Fruit fly (Drosophila melanogaster): ENCODE measurements around the gene GstD3.

Gene GstD3

DNA sequence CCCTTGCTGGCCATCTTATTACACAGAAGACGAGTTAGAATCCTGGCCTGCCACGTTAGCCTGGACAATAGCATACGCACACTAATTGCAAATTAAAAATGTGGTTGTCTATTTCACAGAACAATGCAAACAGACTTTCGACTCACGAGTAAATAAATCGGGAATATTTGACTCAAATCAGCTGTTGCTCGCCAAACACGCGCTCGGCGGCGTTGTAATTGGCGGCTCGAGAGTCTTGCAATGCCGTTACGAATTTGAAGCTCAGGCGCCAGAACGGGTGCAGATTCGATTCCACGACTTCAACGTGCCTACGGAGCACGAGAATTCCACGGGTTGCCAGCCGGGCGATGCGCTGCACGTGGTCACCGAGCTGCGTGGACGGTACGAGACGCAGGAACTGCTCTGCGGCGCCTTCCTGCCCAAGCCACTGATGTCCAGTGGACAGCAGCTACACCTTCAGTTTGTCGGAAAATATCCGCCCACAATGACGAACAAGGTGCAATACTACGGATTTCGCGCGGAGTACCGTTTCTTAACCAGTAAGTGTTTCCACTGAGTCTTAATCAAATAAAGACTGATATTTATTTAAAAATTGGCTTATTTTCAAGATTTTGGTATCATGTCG, 28.9 kb downstream of the GstD3 start, which contains the start of gene DNAlig3 (continued):
- no peak for TF ChIP-seq Nf-YB (GFP tag; optimal IDR thresholded peaks at IDR 0.05)
- no peak for TF ChIP-seq CG12104 (GFP tag; optimal IDR thresholded peaks at IDR 0.05)
- no peak for TF ChIP-seq CG33557 (GFP tag; optimal IDR thresholded peaks at IDR 0.05)
- no peak for TF ChIP-seq fu2 (GFP tag; optimal IDR thresholded peaks at IDR 0.05)
- peak; percentile 27 for TF ChIP-seq gfzf (GFP tag; optimal IDR thresholded peaks at IDR 0.05)
- no peak for TF ChIP-seq CG8944 (GFP tag; optimal IDR thresholded peaks at IDR 0.05)
- TF ChIP-seq CoRest (tag; optimal IDR thresholded peaks at IDR 0.05) = no peak
- TF ChIP-seq Oaz (GFP tag; IDR thresholded peaks at IDR 0.05) = no peak
- TF ChIP-seq hbn (GFP tag; IDR thresholded peaks at IDR 0.05; ENCODE audit: partially characterized antibody) = peak; percentile 48
- no peak for TF ChIP-seq CG8281 (tag; optimal IDR thresholded peaks at IDR 0.05)
- TF ChIP-seq CG10979 (tag; optimal IDR thresholded peaks at IDR 0.05) = no peak
- no peak for TF ChIP-seq CG16863 (GFP tag; optimal IDR thresholded peaks at IDR 0.05)
- TF ChIP-seq Gug (GFP tag; IDR thresholded peaks at IDR 0.05) = no peak
- TF ChIP-seq hb (GFP tag; IDR thresholded peaks at IDR 0.05; ENCODE audit: partially characterized antibody) = 0 out of 3 replicates have a peak, but pooled peaks have one; percentile 64
- TF ChIP-seq croc (GFP tag; conservative IDR thresholded peaks at IDR 0.05) = no peak
- TF ChIP-seq sd (tag; optimal IDR thresholded peaks at IDR 0.05) = peak; percentile 29
- TF ChIP-seq al (GFP tag; IDR thresholded peaks at IDR 0.05) = no peak
- no peak for TF ChIP-seq Tbp (GFP tag; optimal IDR thresholded peaks at IDR 0.05)
- TF ChIP-seq CG31224 (GFP tag; IDR thresholded peaks at IDR 0.05) = no peak
- 0 out of 3 replicates have a peak, but pooled peaks have one; percentile 28 for TF ChIP-seq knrl (GFP tag; IDR thresholded peaks at IDR 0.05; ENCODE audit: partially characterized antibody)
- TF ChIP-seq CG4282 (GFP tag; optimal IDR thresholded peaks at IDR 0.05) = no peak
- TF ChIP-seq en (GFP tag; optimal IDR thresholded peaks at IDR 0.05) = no peak
- peak; percentile 21 for TF ChIP-seq Fer1 (GFP tag; optimal IDR thresholded peaks at IDR 0.05)
- peak; percentile 62 for TF ChIP-seq sna (GFP tag; IDR thresholded peaks at IDR 0.05; ENCODE audit: partially characterized antibody)
- TF ChIP-seq lola (GFP tag; optimal IDR thresholded peaks at IDR 0.05) = no peak
- TF ChIP-seq CG3065 (GFP tag; optimal IDR thresholded peaks at IDR 0.05) = no peak
- no peak for TF ChIP-seq CG7745 (tag; optimal IDR thresholded peaks at IDR 0.05)
- no peak for TF ChIP-seq shn (GFP tag; optimal IDR thresholded peaks at IDR 0.05)
- no peak for TF ChIP-seq fd102C (GFP tag; optimal IDR thresholded peaks at IDR 0.05)
- TF ChIP-seq Sox100B (GFP tag; optimal IDR thresholded peaks at IDR 0.05) = no peak
- TF ChIP-seq CG6689 (GFP tag; IDR thresholded peaks at IDR 0.05) = no peak
- TF ChIP-seq Nf-YA (GFP tag; IDR thresholded peaks at IDR 0.05) = peak; percentile 23; the same call in 1 of the 2 replicates
- no peak for TF ChIP-seq stc (GFP tag; IDR thresholded peaks at IDR 0.05)
- no peak for TF ChIP-seq Mes4 (GFP tag; optimal IDR thresholded peaks at IDR 0.05)
- TF ChIP-seq ase (GFP tag; IDR thresholded peaks at IDR 0.05) = no peak
- no peak for TF ChIP-seq eyg (GFP tag; optimal IDR thresholded peaks at IDR 0.05)
- no peak for TF ChIP-seq CG11696 (GFP tag; IDR thresholded peaks at IDR 0.05)
- no peak for TF ChIP-seq gt (GFP tag; IDR thresholded peaks at IDR 0.05)

DNA sequence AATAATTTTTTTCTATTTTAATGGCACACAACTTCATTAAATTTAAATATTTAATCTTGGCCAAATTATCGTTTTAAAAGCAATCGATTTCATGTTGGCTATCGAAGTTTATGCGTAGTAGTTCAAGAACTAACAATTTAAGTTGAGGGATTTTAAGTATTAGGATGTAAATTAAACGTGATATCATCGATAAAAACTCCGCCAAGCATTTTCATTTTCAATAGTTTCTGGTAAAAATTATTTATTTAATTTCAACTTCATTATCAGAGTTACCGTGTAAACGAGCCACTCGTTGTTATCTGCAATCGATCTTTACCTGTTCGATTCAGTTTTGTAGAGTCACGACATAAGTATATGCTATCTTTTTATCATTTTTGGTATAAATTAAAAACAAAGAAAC, 30.1 kb downstream of the GstD3 start:
- TF ChIP-seq pho (GFP tag; optimal IDR thresholded peaks at IDR 0.05) (peak; percentile 91), lab (GFP tag; optimal IDR thresholded peaks at IDR 0.05) (peak; percentile 98), CG11456 (GFP tag; IDR thresholded peaks at IDR 0.05) (peak; percentile 93; the same call in 2 of the 3 replicates), CG7357 (GFP tag; IDR thresholded peaks at IDR 0.05) (peak; percentile 69), sug (tag; optimal IDR thresholded peaks at IDR 0.05) (peak; percentile 97), croc (GFP tag; conservative IDR thresholded peaks at IDR 0.05) (peak; percentile 91), CG17359 (tag; optimal IDR thresholded peaks at IDR 0.05) (peak; percentile 98), pum (GFP tag; optimal IDR thresholded peaks at IDR 0.05) (peak; percentile 90), CG12155 (GFP tag; optimal IDR thresholded peaks at IDR 0.05) (peak; percentile 96), CG2202 (tag; optimal IDR thresholded peaks at IDR 0.05) (peak; percentile 97), CG10462 (GFP tag; optimal IDR thresholded peaks at IDR 0.05) (peak; percentile 93), yki (optimal IDR thresholded peaks at IDR 0.05) (no peak), CG4328 (GFP tag; optimal IDR thresholded peaks at IDR 0.05) (peak; percentile 97), Spps (tag; optimal IDR thresholded peaks at IDR 0.05) (peak; percentile 98), CG17328 (GFP tag; IDR thresholded peaks at IDR 0.05) (peak; percentile 98), CG7745 (tag; optimal IDR thresholded peaks at IDR 0.05) (peak; percentile 92)
